Fruit fly (Drosophila melanogaster): Measurements from ENCODE around the gene CG4907.
A peak's percentile ranks its signal among the peaks of the same experiment; 100 is the strongest.

The CG4907 gene

DNA sequence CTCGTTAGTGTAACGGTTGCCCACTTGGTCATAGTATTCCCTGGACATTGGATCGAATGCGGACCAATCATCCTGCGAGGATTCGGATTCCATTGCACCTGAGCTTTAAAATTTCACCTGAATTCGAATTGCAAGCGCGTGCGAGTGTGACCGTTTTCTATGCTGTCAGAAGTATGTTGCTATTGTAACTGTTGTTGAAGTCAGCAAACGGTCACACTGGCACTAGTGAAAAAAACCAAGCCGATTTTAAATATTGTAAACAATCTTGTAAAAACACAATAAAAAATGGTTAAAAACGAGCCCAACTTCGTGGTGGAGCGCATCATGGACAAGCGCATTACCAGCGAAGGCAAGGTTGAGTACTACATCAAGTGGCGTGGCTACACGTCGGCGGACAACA lies 34.9 kb upstream of the CG4907 start, which contains the start of the genes vret and HP1c (continued):
- TF ChIP-seq CG32532 (GFP tag; IDR thresholded peaks at IDR 0.05): no peak
- TF ChIP-seq CG10959 (GFP tag; IDR thresholded peaks at IDR 0.05): no peak
- TF ChIP-seq CG2678 (tag; optimal IDR thresholded peaks at IDR 0.05): no peak
- TF ChIP-seq CG6683 (GFP tag; optimal IDR thresholded peaks at IDR 0.05): no peak
- no peak for TF ChIP-seq nerfin-1 (tag; optimal IDR thresholded peaks at IDR 0.05)
- no peak for TF ChIP-seq CG2875 (GFP tag; optimal IDR thresholded peaks at IDR 0.05)
- TF ChIP-seq CG17802 (tag; optimal IDR thresholded peaks at IDR 0.05): no peak

DNA sequence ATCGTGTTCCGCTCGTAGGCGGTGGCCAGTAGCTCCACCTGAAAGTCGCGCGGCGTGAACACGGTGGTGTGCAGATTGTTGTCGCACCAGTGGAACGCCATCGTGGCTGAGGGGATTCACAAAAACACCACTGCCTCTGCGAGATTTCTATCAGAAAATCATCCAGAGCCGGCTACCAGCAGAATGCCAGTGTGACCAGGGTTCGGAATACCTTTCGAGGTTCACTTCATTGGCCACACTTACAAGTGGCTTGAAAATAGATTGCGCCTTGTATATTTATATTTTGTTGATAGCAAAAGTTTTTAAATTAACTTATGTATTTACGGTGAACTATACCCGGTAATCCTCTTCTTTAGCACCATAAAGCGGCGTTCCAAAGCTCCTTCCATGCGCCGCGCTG lies 30.4 kb upstream of the CG4907 start, which contains the start of the genes Dcr-1 and CG6985:
Gene Dcr-1 (minus strand): TSS at position 162 of the 400 bp plus-strand sequence.
Gene CG6985 (plus strand): TSS at position 221 of the 400 bp plus-strand sequence.
- TF ChIP-seq CG9932 (GFP tag; IDR thresholded peaks at IDR 0.05): no peak
- no peak for TF ChIP-seq ranshi (GFP tag; IDR thresholded peaks at IDR 0.05)
- TF ChIP-seq BEAF-32 (GFP tag; optimal IDR thresholded peaks at IDR 0.05): peak; percentile 19
- peak; percentile 40 for TF ChIP-seq CG13287 (GFP tag; IDR thresholded peaks at IDR 0.05; ENCODE audit: partially characterized antibody)
- TF ChIP-seq CG4617 (GFP tag; optimal IDR thresholded peaks at IDR 0.05; ENCODE audit: borderline replicate concordance): peak; percentile 56
- TF ChIP-seq gfzf (GFP tag; optimal IDR thresholded peaks at IDR 0.05): peak; percentile 69
- peak; percentile 33; the same call in 2 of the 3 replicates for TF ChIP-seq CG34224 (GFP tag; IDR thresholded peaks at IDR 0.05; ENCODE audit: partially characterized antibody)
- TF ChIP-seq tin (GFP tag; optimal IDR thresholded peaks at IDR 0.05): no peak
- no peak for TF ChIP-seq ken (GFP tag; IDR thresholded peaks at IDR 0.05)
- no peak for TF ChIP-seq Mad (GFP tag; optimal IDR thresholded peaks at IDR 0.05)
- TF ChIP-seq CG10462 (GFP tag; optimal IDR thresholded peaks at IDR 0.05): no peak
- peak; percentile 29; the same call in 1 of the 3 replicates for TF ChIP-seq vnd (GFP tag; IDR thresholded peaks at IDR 0.05; ENCODE audit: partially characterized antibody)
- peak; percentile 64 for TF ChIP-seq Dp (GFP tag; optimal IDR thresholded peaks at IDR 0.05)
- peak; percentile 20 for TF ChIP-seq CG17186 (GFP tag; optimal IDR thresholded peaks at IDR 0.05)
- peak; percentile 54; the same call in 1 of the 3 replicates for TF ChIP-seq CG34422 (GFP tag; IDR thresholded peaks at IDR 0.05)
- TF ChIP-seq CG10274 (GFP tag; optimal IDR thresholded peaks at IDR 0.05): no peak
- TF ChIP-seq bigmax (GFP tag; optimal IDR thresholded peaks at IDR 0.05): no peak
- peak; percentile 50 for TF ChIP-seq YL-1 (GFP tag; optimal IDR thresholded peaks at IDR 0.05)
- TF ChIP-seq MESR4 (GFP tag; optimal IDR thresholded peaks at IDR 0.05): peak; percentile 53
- TF ChIP-seq stwl (tag; optimal IDR thresholded peaks at IDR 0.05): peak; percentile 40
- no peak for TF ChIP-seq CG3726 (GFP tag; IDR thresholded peaks at IDR 0.05)
- no peak for TF ChIP-seq BtbVII (GFP tag; optimal IDR thresholded peaks at IDR 0.05)
- peak; percentile 81 for TF ChIP-seq E2f2 (GFP tag; IDR thresholded peaks at IDR 0.05)
- no peak for TF ChIP-seq dm (GFP tag; optimal IDR thresholded peaks at IDR 0.05)
- TF ChIP-seq zen2 (GFP tag; IDR thresholded peaks at IDR 0.05; ENCODE audit: partially characterized antibody): 0 out of 3 replicates have a peak, but pooled peaks have one; percentile 20
- 0 out of 4 replicates have a peak, but pooled peaks have one; percentile 23 for TF ChIP-seq Dll (GFP tag; IDR thresholded peaks at IDR 0.05; ENCODE audit: partially characterized antibody)
- TF ChIP-seq Opbp (GFP tag; IDR thresholded peaks at IDR 0.05; ENCODE audit: partially characterized antibody): 0 out of 3 replicates have a peak, but pooled peaks have one; percentile 24
- no peak for TF ChIP-seq gcm (GFP tag; optimal IDR thresholded peaks at IDR 0.05)
- TF ChIP-seq pzg (GFP tag; optimal IDR thresholded peaks at IDR 0.05): peak; percentile 42
- no peak for TF ChIP-seq Hey (tag; optimal IDR thresholded peaks at IDR 0.05)
- TF ChIP-seq CG12104 (GFP tag; optimal IDR thresholded peaks at IDR 0.05): no peak
- peak; percentile 13 for TF ChIP-seq Sin3A (optimal IDR thresholded peaks at IDR 0.05)
- no peak for TF ChIP-seq CG32767 (GFP tag; IDR thresholded peaks at IDR 0.05)
- TF ChIP-seq CG9797 (GFP tag; optimal IDR thresholded peaks at IDR 0.05): peak; percentile 43
- 0 out of 3 replicates have a peak, but pooled peaks have one; percentile 24 for TF ChIP-seq mld (GFP tag; IDR thresholded peaks at IDR 0.05; ENCODE audit: partially characterized antibody)
- TF ChIP-seq prd (optimal IDR thresholded peaks at IDR 0.05): no peak
- no peak for TF ChIP-seq prd (GFP tag; IDR thresholded peaks at IDR 0.05)
- peak; percentile 50 for TF ChIP-seq CG14710 (tag; optimal IDR thresholded peaks at IDR 0.05)
- peak; percentile 11 for TF ChIP-seq HmgZ (tag; optimal IDR thresholded peaks at IDR 0.05)
- TF ChIP-seq Dip2 (GFP tag; IDR thresholded peaks at IDR 0.05): no peak
- peak; percentile 56 for TF ChIP-seq grn (GFP tag; optimal IDR thresholded peaks at IDR 0.05)

Data from whole organism, embryonic.